ENCODE assay signal across 3 worm cellular contexts in genomic region chrIV:14797354-14797753, ce11.
A peak's percentile ranks its signal among the peaks of the same experiment; 100 is the strongest.
TF ChIP-seq lines count a peak whose summit lies in the region.

Y57G11C.1147 (minus strand) TSS chrIV:14797514.
nuo-3 (minus strand) TSS chrIV:14797544.

TF ChIP-seq in whole organism, L1 larva, 84 proteins besides CTCF, POLR2A, EP300 and RAD21 (continued from another document):
- TF ChIP-seq snu-23 (GFP tag; optimal IDR thresholded peaks at IDR 0.05; lab: Kevin White, UChicago) (no peak), sptf-1 (tag; optimal IDR thresholded peaks at IDR 0.05; lab: Kevin White, UChicago) (no peak), fos-1 (tag; optimal IDR thresholded peaks at IDR 0.05; lab: Kevin White, UChicago) (no peak), nhr-237 (tag; optimal IDR thresholded peaks at IDR 0.05; lab: Kevin White, UChicago) (no peak), ets-5 (GFP tag; IDR thresholded peaks at IDR 0.05; lab: Robert Waterston, UW) (no peak), hlh-4 (tag; optimal IDR thresholded peaks at IDR 0.05; lab: Kevin White, UChicago) (no peak), jun-1 (tag; optimal IDR thresholded peaks at IDR 0.05; lab: Kevin White, UChicago) (no peak), rnt-1 (tag; optimal IDR thresholded peaks at IDR 0.05; lab: Kevin White, UChicago) (no peak), nhr-76 (tag; optimal IDR thresholded peaks at IDR 0.05; lab: Kevin White, UChicago) (no peak), nhr-28 (tag; optimal IDR thresholded peaks at IDR 0.05; lab: Kevin White, UChicago) (no peak), isw-1 (GFP tag; IDR thresholded peaks at IDR 0.05; lab: Robert Waterston, UW) (no peak), lin-39 (tag; optimal IDR thresholded peaks at IDR 0.05; lab: Kevin White, UChicago) (no peak), egl-13 (tag; optimal IDR thresholded peaks at IDR 0.05; lab: Kevin White, UChicago) (no peak), nhr-85 (tag; lab: Kevin White, UChicago) (no peak), lin-35 (GFP tag; optimal IDR thresholded peaks at IDR 0.05; lab: Kevin White, UChicago) (peak; percentile 38 to 60), ceh-88 (GFP tag; IDR thresholded peaks at IDR 0.05; lab: Robert Waterston, UW) (no peak), lsy-2 (tag; optimal IDR thresholded peaks at IDR 0.05; lab: Kevin White, UChicago) (peak; percentile 18 to 61), lir-3 (tag; optimal IDR thresholded peaks at IDR 0.05; lab: Kevin White, UChicago; ENCODE audit: poor library complexity) (no peak), C16A3.4 (tag; optimal IDR thresholded peaks at IDR 0.05; lab: Kevin White, UChicago) (no peak), C34B4.2 (tag; optimal IDR thresholded peaks at IDR 0.05; lab: Kevin White, UChicago) (no peak), dpl-1 (GFP tag; optimal IDR thresholded peaks at IDR 0.05; lab: Kevin White, UChicago) (peak in 2 of 3 experiments; percentile 20 to 41), mab-9 (GFP tag; IDR thresholded peaks at IDR 0.05; lab: Robert Waterston, UW) (no peak), ceh-82 (tag; optimal IDR thresholded peaks at IDR 0.05; lab: Kevin White, UChicago) (peak in 1 of 3 experiments; percentile 49)
TF ChIP-seq in whole organism, L1 larva: peak in this region for 8.

TF ChIP-seq in whole organism, L2 larva, 48 proteins besides CTCF, POLR2A, EP300 and RAD21 (continued from another document):
- TF ChIP-seq fos-1 (tag; optimal IDR thresholded peaks at IDR 0.05; lab: Kevin White, UChicago), result no peak
- peak; percentile 22 for TF ChIP-seq nhr-129 (tag; optimal IDR thresholded peaks at IDR 0.05; lab: Kevin White, UChicago)
- no peak for TF ChIP-seq ZK546.5 (tag; optimal IDR thresholded peaks at IDR 0.05; lab: Kevin White, UChicago)
- no peak for TF ChIP-seq lsy-2 (tag; optimal IDR thresholded peaks at IDR 0.05; lab: Kevin White, UChicago)
- no peak for TF ChIP-seq nhr-12 (tag; optimal IDR thresholded peaks at IDR 0.05; lab: Kevin White, UChicago)
- TF ChIP-seq C34F6.9 (tag; optimal IDR thresholded peaks at IDR 0.05; lab: Kevin White, UChicago), result peak; percentile 22
- TF ChIP-seq ama-1 (optimal IDR thresholded peaks at IDR 0.05; lab: Kevin White, UChicago), result no peak
- TF ChIP-seq nhr-25 (tag; optimal IDR thresholded peaks at IDR 0.05; lab: Kevin White, UChicago), result no peak
- TF ChIP-seq skn-1 (tag; optimal IDR thresholded peaks at IDR 0.05; lab: Kevin White, UChicago), result no peak
- peak; percentile 55 for TF ChIP-seq unc-55 (GFP tag; optimal IDR thresholded peaks at IDR 0.05; lab: Kevin White, UChicago)
- TF ChIP-seq mab-5 (tag; optimal IDR thresholded peaks at IDR 0.05; lab: Kevin White, UChicago), result no peak
- TF ChIP-seq mbf-1 (tag; optimal IDR thresholded peaks at IDR 0.05; lab: Kevin White, UChicago), result no peak
- no peak for TF ChIP-seq ztf-4 (tag; optimal IDR thresholded peaks at IDR 0.05; lab: Kevin White, UChicago)
- no peak for TF ChIP-seq snpc-4 (tag; optimal IDR thresholded peaks at IDR 0.05; lab: Kevin White, UChicago)
- TF ChIP-seq F13H6.1 (tag; optimal IDR thresholded peaks at IDR 0.05; lab: Kevin White, UChicago), result no peak
- no peak for TF ChIP-seq unc-62 (GFP tag; optimal IDR thresholded peaks at IDR 0.05; lab: Kevin White, UChicago)
- TF ChIP-seq gmeb-1 (tag; optimal IDR thresholded peaks at IDR 0.05; lab: Kevin White, UChicago), result no peak
- no peak for TF ChIP-seq crh-2 (tag; optimal IDR thresholded peaks at IDR 0.05; lab: Kevin White, UChicago)
- TF ChIP-seq nhr-11 (tag; optimal IDR thresholded peaks at IDR 0.05; lab: Kevin White, UChicago), result no peak
- TF ChIP-seq sma-3 (GFP tag; optimal IDR thresholded peaks at IDR 0.05; lab: Kevin White, UChicago), result no peak
TF ChIP-seq in whole organism, L2 larva: peak in this region for 5.

TF ChIP-seq in whole organism, L4 larva, 104 proteins besides CTCF, POLR2A, EP300 and RAD21 (continued from another document):
- TF ChIP-seq skn-1 (tag; optimal IDR thresholded peaks at IDR 0.05; lab: Kevin White, UChicago) (no peak), daf-16 (GFP tag; optimal IDR thresholded peaks at IDR 0.05; lab: Kevin White, UChicago) (no peak), daf-16 (tag; optimal IDR thresholded peaks at IDR 0.05; lab: Kevin White, UChicago) (peak; percentile 15), mes-2 (tag; optimal IDR thresholded peaks at IDR 0.05; lab: Kevin White, UChicago; ENCODE audit: poor library complexity, severe bottlenecking) (peak; percentile 38), hif-1 (tag; optimal IDR thresholded peaks at IDR 0.05; lab: Kevin White, UChicago) (no peak), nhr-76 (tag; optimal IDR thresholded peaks at IDR 0.05; lab: Kevin White, UChicago) (no peak), fos-1 (tag; optimal IDR thresholded peaks at IDR 0.05; lab: Kevin White, UChicago) (no peak), nhr-102 (tag; optimal IDR thresholded peaks at IDR 0.05; lab: Kevin White, UChicago) (no peak), madf-9 (GFP tag; conservative IDR thresholded peaks at IDR 0.05; lab: Robert Waterston, UW) (no peak), lim-7 (GFP tag; IDR thresholded peaks at IDR 0.05; lab: Robert Waterston, UW) (no peak), jun-1 (tag; optimal IDR thresholded peaks at IDR 0.05; lab: Kevin White, UChicago) (no peak), ZK337.2 (GFP tag; IDR thresholded peaks at IDR 0.05; lab: Robert Waterston, UW) (no peak), nhr-237 (tag; optimal IDR thresholded peaks at IDR 0.05; lab: Kevin White, UChicago) (no peak), dmd-6 (GFP tag; IDR thresholded peaks at IDR 0.05; lab: Robert Waterston, UW) (no peak), ZK546.5 (tag; optimal IDR thresholded peaks at IDR 0.05; lab: Kevin White, UChicago) (no peak), dmd-9 (GFP tag; IDR thresholded peaks at IDR 0.05; lab: Robert Waterston, UW) (no peak), ceh-20 (GFP tag; IDR thresholded peaks at IDR 0.05; lab: Robert Waterston, UW) (no peak), mep-1 (tag; optimal IDR thresholded peaks at IDR 0.05; lab: Kevin White, UChicago) (no peak), hmg-1.1 (GFP tag; IDR thresholded peaks at IDR 0.05; lab: Robert Waterston, UW) (0 out of 2 replicates have a peak, but pooled peaks have one; percentile 14), zfp-2 (tag; optimal IDR thresholded peaks at IDR 0.05; lab: Kevin White, UChicago) (no peak), F49E8.2 (tag; optimal IDR thresholded peaks at IDR 0.05; lab: Kevin White, UChicago; ENCODE audit: borderline replicate concordance) (no peak), T20F7.1 (GFP tag; optimal IDR thresholded peaks at IDR 0.05; lab: Kevin White, UChicago) (no peak), attf-4 (tag; optimal IDR thresholded peaks at IDR 0.05; lab: Kevin White, UChicago) (no peak), daf-19 (GFP tag; conservative IDR thresholded peaks at IDR 0.05; lab: Robert Waterston, UW) (no peak), nhr-111 (GFP tag; optimal IDR thresholded peaks at IDR 0.05; lab: Kevin White, UChicago) (no peak), egl-43 (GFP tag; IDR thresholded peaks at IDR 0.05; lab: Robert Waterston, UW) (no peak), nhr-77 (tag; optimal IDR thresholded peaks at IDR 0.05; lab: Kevin White, UChicago) (no peak), nhr-10 (tag; optimal IDR thresholded peaks at IDR 0.05; lab: Kevin White, UChicago) (no peak), zfp-3 (GFP tag; conservative IDR thresholded peaks at IDR 0.05; lab: Robert Waterston, UW) (no peak), lin-39 (tag; optimal IDR thresholded peaks at IDR 0.05; lab: Kevin White, UChicago) (no peak), vab-7 (GFP tag; IDR thresholded peaks at IDR 0.05; lab: Robert Waterston, UW) (no peak), aly-2 (tag; optimal IDR thresholded peaks at IDR 0.05; lab: Kevin White, UChicago) (no peak), D1046.2 (GFP tag; IDR thresholded peaks at IDR 0.05; lab: Robert Waterston, UW) (no peak), lsy-2 (tag; optimal IDR thresholded peaks at IDR 0.05; lab: Kevin White, UChicago) (peak in 1 of 2 experiments; percentile 8), rbr-2 (tag; optimal IDR thresholded peaks at IDR 0.05; lab: Kevin White, UChicago) (no peak), nhr-11 (tag; optimal IDR thresholded peaks at IDR 0.05; lab: Kevin White, UChicago) (no peak), dmd-8 (GFP tag; IDR thresholded peaks at IDR 0.05; lab: Robert Waterston, UW) (no peak), snpc-4 (tag; optimal IDR thresholded peaks at IDR 0.05; lab: Kevin White, UChicago) (no peak), set-16 (GFP tag; IDR thresholded peaks at IDR 0.05; lab: Robert Waterston, UW) (peak; percentile 29; the same call in 1 of the 2 replicates), ceh-28 (tag; optimal IDR thresholded peaks at IDR 0.05; lab: Kevin White, UChicago) (no peak), nhr-42 (GFP tag; IDR thresholded peaks at IDR 0.05; lab: Robert Waterston, UW) (no peak), zip-2 (tag; optimal IDR thresholded peaks at IDR 0.05; lab: Kevin White, UChicago) (no peak), egl-27 (tag; optimal IDR thresholded peaks at IDR 0.05; lab: Kevin White, UChicago) (no peak), nhr-28 (tag; optimal IDR thresholded peaks at IDR 0.05; lab: Kevin White, UChicago) (no peak), unc-39 (tag; optimal IDR thresholded peaks at IDR 0.05; lab: Kevin White, UChicago) (no peak), pha-4 (GFP tag; IDR thresholded peaks at IDR 0.05; lab: Robert Waterston, UW) (no peak), pha-4 (tag; optimal IDR thresholded peaks at IDR 0.05; lab: Kevin White, UChicago) (no peak), spr-3 (GFP tag; optimal IDR thresholded peaks at IDR 0.05; lab: Kevin White, UChicago) (no peak), ceh-82 (tag; optimal IDR thresholded peaks at IDR 0.05; lab: Kevin White, UChicago) (no peak), lir-3 (tag; optimal IDR thresholded peaks at IDR 0.05; lab: Kevin White, UChicago) (no peak), Y105C5A.15 (GFP tag; IDR thresholded peaks at IDR 0.05; lab: Robert Waterston, UW) (no peak), Y75B8A.6 (GFP tag; IDR thresholded peaks at IDR 0.05; lab: Robert Waterston, UW) (no peak), mxl-3 (GFP tag; optimal IDR thresholded peaks at IDR 0.05; lab: Kevin White, UChicago) (peak; percentile 23), sdz-12 (GFP tag; optimal IDR thresholded peaks at IDR 0.05; lab: Kevin White, UChicago) (no peak), daf-12 (tag; optimal IDR thresholded peaks at IDR 0.05; lab: Kevin White, UChicago) (no peak), F10B5.3 (tag; optimal IDR thresholded peaks at IDR 0.05; lab: Kevin White, UChicago) (no peak), unc-130 (GFP tag; optimal IDR thresholded peaks at IDR 0.05; lab: Kevin White, UChicago) (no peak), mdt-29 (GFP tag; IDR thresholded peaks at IDR 0.05; lab: Robert Waterston, UW) (no peak), snpc-1.2 (GFP tag; IDR thresholded peaks at IDR 0.05; lab: Robert Waterston, UW) (no peak), lin-13 (GFP tag; optimal IDR thresholded peaks at IDR 0.05; lab: Kevin White, UChicago) (no peak), ceh-44 (GFP tag; IDR thresholded peaks at IDR 0.05; lab: Robert Waterston, UW) (no peak), cey-2 (tag; optimal IDR thresholded peaks at IDR 0.05; lab: Kevin White, UChicago; ENCODE audit: borderline replicate concordance, insufficient read depth) (no peak), F37D6.2 (tag; optimal IDR thresholded peaks at IDR 0.05; lab: Kevin White, UChicago) (no peak), hlh-30 (tag; optimal IDR thresholded peaks at IDR 0.05; lab: Kevin White, UChicago; ENCODE audit: insufficient read depth) (peak; percentile 63), T26A8.4 (GFP tag; IDR thresholded peaks at IDR 0.05; lab: Robert Waterston, UW) (no peak), nhr-6 (tag; optimal IDR thresholded peaks at IDR 0.05; lab: Kevin White, UChicago) (no peak), unc-62 (GFP tag; optimal IDR thresholded peaks at IDR 0.05 in 1 of 2; lab: Kevin White, UChicago) (no peak), unc-62 (tag; optimal IDR thresholded peaks at IDR 0.05; lab: Kevin White, UChicago) (no peak), duxl-1 (tag; optimal IDR thresholded peaks at IDR 0.05; lab: Kevin White, UChicago; ENCODE audit: poor library complexity) (no peak), lin-1 (GFP tag; IDR thresholded peaks at IDR 0.05; lab: Robert Waterston, UW) (no peak)
